Fruit fly (Drosophila melanogaster): ENCODE data around the gene msd5.

The msd5 gene

dm6 chr3L:1342133-1342580 lies 9.2 kb upstream of the msd5 start, which contains the start of gene indra (continued):
- peak; percentile 27; the same call in 1 of the 3 replicates for TF ChIP-seq CG7963 (GFP tag; IDR thresholded peaks at IDR 0.05; ENCODE audit: partially characterized antibody)
- TF ChIP-seq seq (GFP tag; IDR thresholded peaks at IDR 0.05): no peak
- no peak for TF ChIP-seq CG6854 (GFP tag; optimal IDR thresholded peaks at IDR 0.05)
- TF ChIP-seq so (GFP tag; IDR thresholded peaks at IDR 0.05): no peak
- no peak for TF ChIP-seq Lim3 (GFP tag; IDR thresholded peaks at IDR 0.05)
- peak; percentile 76 for TF ChIP-seq CG13624 (GFP tag; optimal IDR thresholded peaks at IDR 0.05)
- TF ChIP-seq hbn (GFP tag; IDR thresholded peaks at IDR 0.05; ENCODE audit: partially characterized antibody): peak; percentile 50; the same call in 1 of the 2 replicates
- peak; percentile 68 for TF ChIP-seq shn (GFP tag; optimal IDR thresholded peaks at IDR 0.05)
- peak; percentile 18 for TF ChIP-seq luna (GFP tag; optimal IDR thresholded peaks at IDR 0.05)
- TF ChIP-seq CG34422 (GFP tag; IDR thresholded peaks at IDR 0.05): peak; percentile 19; the same call in 1 of the 3 replicates
- TF ChIP-seq CG8924 (tag; optimal IDR thresholded peaks at IDR 0.05): peak; percentile 55
- TF ChIP-seq ems (GFP tag; optimal IDR thresholded peaks at IDR 0.05): peak; percentile 63
- TF ChIP-seq Max (GFP tag; optimal IDR thresholded peaks at IDR 0.05): peak; percentile 81
- peak; percentile 31; the same call in 1 of the 2 replicates for TF ChIP-seq CG11247 (GFP tag; IDR thresholded peaks at IDR 0.05)
- TF ChIP-seq Rfx (GFP tag; IDR thresholded peaks at IDR 0.05): peak; percentile 63; the same call in 1 of the 2 replicates
- peak; percentile 71 for TF ChIP-seq CG30403 (GFP tag; optimal IDR thresholded peaks at IDR 0.05)
- no peak for TF ChIP-seq nom (GFP tag; optimal IDR thresholded peaks at IDR 0.05)
- peak; percentile 46 for TF ChIP-seq CG12236 (GFP tag; optimal IDR thresholded peaks at IDR 0.05)
- TF ChIP-seq C15 (GFP tag; IDR thresholded peaks at IDR 0.05): no peak
- peak; percentile 58; the same call in 1 of the 2 replicates for TF ChIP-seq unc-4 (GFP tag; IDR thresholded peaks at IDR 0.05; ENCODE audit: partially characterized antibody)
- TF ChIP-seq cato (GFP tag; optimal IDR thresholded peaks at IDR 0.05; ENCODE audit: borderline replicate concordance): peak; percentile 64
- TF ChIP-seq toy (GFP tag; IDR thresholded peaks at IDR 0.05): no peak
- TF ChIP-seq psq (GFP tag; optimal IDR thresholded peaks at IDR 0.05): no peak
- TF ChIP-seq CG12769 (tag; optimal IDR thresholded peaks at IDR 0.05): no peak
- 0 out of 2 replicates have a peak, but pooled peaks have one; percentile 24 for TF ChIP-seq Rx (GFP tag; IDR thresholded peaks at IDR 0.05)
- TF ChIP-seq zen (tag; optimal IDR thresholded peaks at IDR 0.05): peak; percentile 46
- TF ChIP-seq CG10543 (GFP tag; optimal IDR thresholded peaks at IDR 0.05): peak; percentile 44
- TF ChIP-seq CG30020 (tag; optimal IDR thresholded peaks at IDR 0.05): peak; percentile 59
- TF ChIP-seq sqz (GFP tag; optimal IDR thresholded peaks at IDR 0.05): peak; percentile 92
- TF ChIP-seq grn (GFP tag; optimal IDR thresholded peaks at IDR 0.05): no peak
- no peak for TF ChIP-seq ttk (GFP tag; IDR thresholded peaks at IDR 0.05)
- no peak for TF ChIP-seq CG6765 (GFP tag; optimal IDR thresholded peaks at IDR 0.05)
- TF ChIP-seq CG4854 (GFP tag; optimal IDR thresholded peaks at IDR 0.05): peak; percentile 47
- no peak for TF ChIP-seq croc (GFP tag; conservative IDR thresholded peaks at IDR 0.05)
- peak; percentile 49 for TF ChIP-seq CG12104 (GFP tag; optimal IDR thresholded peaks at IDR 0.05)
- TF ChIP-seq btn (GFP tag; optimal IDR thresholded peaks at IDR 0.05): no peak
- TF ChIP-seq CG4707 (GFP tag; optimal IDR thresholded peaks at IDR 0.05): no peak
- peak; percentile 46; the same call in 2 of the 3 replicates for TF ChIP-seq vnd (GFP tag; IDR thresholded peaks at IDR 0.05; ENCODE audit: partially characterized antibody)
- peak; percentile 33 for TF ChIP-seq nerfin-1 (tag; optimal IDR thresholded peaks at IDR 0.05)
- TF ChIP-seq dysf (GFP tag; IDR thresholded peaks at IDR 0.05): peak; percentile 39; the same call in 1 of the 3 replicates
- peak; percentile 56; the same call in 1 of the 2 replicates for TF ChIP-seq cas (GFP tag; IDR thresholded peaks at IDR 0.05)
- peak; percentile 56 for TF ChIP-seq ind (GFP tag; optimal IDR thresholded peaks at IDR 0.05)
- TF ChIP-seq CG6683 (GFP tag; optimal IDR thresholded peaks at IDR 0.05): no peak
- peak; percentile 78 for TF ChIP-seq CG4617 (GFP tag; optimal IDR thresholded peaks at IDR 0.05; ENCODE audit: borderline replicate concordance)
- peak; percentile 45 for TF ChIP-seq tx (GFP tag; optimal IDR thresholded peaks at IDR 0.05)
- TF ChIP-seq bbx (GFP tag; IDR thresholded peaks at IDR 0.05; ENCODE audit: partially characterized antibody): peak; percentile 76
- TF ChIP-seq lola (GFP tag; optimal IDR thresholded peaks at IDR 0.05): peak in 1 of 3 experiments; percentile 53
- peak; percentile 37; the same call in 1 of the 3 replicates for TF ChIP-seq CG34224 (GFP tag; IDR thresholded peaks at IDR 0.05; ENCODE audit: partially characterized antibody)
- peak; percentile 59 for TF ChIP-seq Dip3 (GFP tag; optimal IDR thresholded peaks at IDR 0.05)

All from whole organism, embryonic.